Fruit fly (Drosophila melanogaster): ENCODE data around the gene Dnali1.
A peak's percentile ranks its signal among the peaks of the same experiment; 100 is the strongest.

Gene Dnali1

dm6 chr3R:11882506-11882953 lies 10.6 kb downstream of the Dnali1 start, which contains the start of the genes CG6962 and CG31368 (continued):
- peak; percentile 20 for TF ChIP-seq Asciz (GFP tag; optimal IDR thresholded peaks at IDR 0.05)
- no peak for TF ChIP-seq h (optimal IDR thresholded peaks at IDR 0.05)
- peak; percentile 56 for TF ChIP-seq slou (GFP tag; optimal IDR thresholded peaks at IDR 0.05)
- peak; percentile 80 for TF ChIP-seq Hmr (GFP tag; optimal IDR thresholded peaks at IDR 0.05)
- TF ChIP-seq CG6683 (GFP tag; optimal IDR thresholded peaks at IDR 0.05): no peak
- peak; percentile 47 for TF ChIP-seq CG10462 (GFP tag; optimal IDR thresholded peaks at IDR 0.05)
- TF ChIP-seq CG3847 (GFP tag; IDR thresholded peaks at IDR 0.05): peak; percentile 93
- peak; percentile 92 for TF ChIP-seq CG12391 (tag; optimal IDR thresholded peaks at IDR 0.05)
- TF ChIP-seq CG1024 (GFP tag; IDR thresholded peaks at IDR 0.05): peak; percentile 80
- TF ChIP-seq nmo (GFP tag; optimal IDR thresholded peaks at IDR 0.05): peak; percentile 92
- TF ChIP-seq Hand (GFP tag; optimal IDR thresholded peaks at IDR 0.05): peak; percentile 18
- no peak for TF ChIP-seq Doc2 (GFP tag; IDR thresholded peaks at IDR 0.05)
- peak; percentile 59 for TF ChIP-seq CG33213 (GFP tag; optimal IDR thresholded peaks at IDR 0.05)
- TF ChIP-seq kni (GFP tag; optimal IDR thresholded peaks at IDR 0.05): peak; percentile 42
- peak; percentile 89 for TF ChIP-seq vvl (GFP tag; IDR thresholded peaks at IDR 0.05)
- TF ChIP-seq CG16863 (GFP tag; optimal IDR thresholded peaks at IDR 0.05): peak; percentile 36
- peak; percentile 40 for TF ChIP-seq CG17186 (GFP tag; optimal IDR thresholded peaks at IDR 0.05)
- TF ChIP-seq H15 (GFP tag; IDR thresholded peaks at IDR 0.05): peak; percentile 75
- TF ChIP-seq CG15073 (GFP tag; optimal IDR thresholded peaks at IDR 0.05): peak; percentile 25
- no peak for TF ChIP-seq en (GFP tag; optimal IDR thresholded peaks at IDR 0.05)
- peak; percentile 86 for TF ChIP-seq Dek (tag; optimal IDR thresholded peaks at IDR 0.05)
- peak; percentile 15; the same call in 1 of the 2 replicates for TF ChIP-seq wor (GFP tag; IDR thresholded peaks at IDR 0.05)
- peak; percentile 88 for TF ChIP-seq lilli (GFP tag; optimal IDR thresholded peaks at IDR 0.05)
- TF ChIP-seq CG12104 (GFP tag; optimal IDR thresholded peaks at IDR 0.05): peak; percentile 77
- peak; percentile 90 for TF ChIP-seq CG17829 (tag; optimal IDR thresholded peaks at IDR 0.05)
- TF ChIP-seq hb (GFP tag; IDR thresholded peaks at IDR 0.05; ENCODE audit: partially characterized antibody): no peak
- no peak for TF ChIP-seq toy (GFP tag; IDR thresholded peaks at IDR 0.05)
- peak; percentile 73 for TF ChIP-seq gcm (GFP tag; optimal IDR thresholded peaks at IDR 0.05)
- TF ChIP-seq CG2120 (GFP tag; optimal IDR thresholded peaks at IDR 0.05): peak; percentile 89
- TF ChIP-seq Optix (GFP tag; IDR thresholded peaks at IDR 0.05): peak; percentile 43; the same call in 1 of the 3 replicates
- peak; percentile 55; the same call in 1 of the 2 replicates for TF ChIP-seq gsb (GFP tag; IDR thresholded peaks at IDR 0.05)
- TF ChIP-seq psq (GFP tag; optimal IDR thresholded peaks at IDR 0.05): peak; percentile 68
- TF ChIP-seq CG13775 (GFP tag; optimal IDR thresholded peaks at IDR 0.05): peak; percentile 86
- TF ChIP-seq twi (tag; optimal IDR thresholded peaks at IDR 0.05): peak; percentile 82
- peak; percentile 86 for TF ChIP-seq HmgZ (tag; optimal IDR thresholded peaks at IDR 0.05)
- peak; percentile 67 for TF ChIP-seq Spps (tag; optimal IDR thresholded peaks at IDR 0.05)
- peak; percentile 7 for TF ChIP-seq disco-r (GFP tag; optimal IDR thresholded peaks at IDR 0.05)
- TF ChIP-seq Dip2 (GFP tag; IDR thresholded peaks at IDR 0.05): no peak
- TF ChIP-seq lab (GFP tag; optimal IDR thresholded peaks at IDR 0.05): no peak
- peak; percentile 86 for TF ChIP-seq dmrt11E (tag; optimal IDR thresholded peaks at IDR 0.05)
- TF ChIP-seq unc-4 (GFP tag; IDR thresholded peaks at IDR 0.05; ENCODE audit: partially characterized antibody): 0 out of 2 replicates have a peak, but pooled peaks have one; percentile 20
- TF ChIP-seq ac (GFP tag; optimal IDR thresholded peaks at IDR 0.05): no peak
- TF ChIP-seq CG4820 (GFP tag; optimal IDR thresholded peaks at IDR 0.05): peak; percentile 93
- TF ChIP-seq CG4707 (GFP tag; optimal IDR thresholded peaks at IDR 0.05): no peak
- TF ChIP-seq zf30C (GFP tag; optimal IDR thresholded peaks at IDR 0.05): no peak
- no peak for TF ChIP-seq D (optimal IDR thresholded peaks at IDR 0.05)
- peak; percentile 58 for TF ChIP-seq D (GFP tag; optimal IDR thresholded peaks at IDR 0.05)
- TF ChIP-seq ro (GFP tag; IDR thresholded peaks at IDR 0.05): peak; percentile 34; the same call in 1 of the 2 replicates
- peak; percentile 61 for TF ChIP-seq CG18011 (GFP tag; optimal IDR thresholded peaks at IDR 0.05)
- TF ChIP-seq odd (GFP tag; optimal IDR thresholded peaks at IDR 0.05): peak; percentile 38
- peak; percentile 3 for TF ChIP-seq CG10431 (GFP tag; optimal IDR thresholded peaks at IDR 0.05)

Measured in whole organism, embryonic.